Worm (Caenorhabditis elegans) whole organism, L1 larva: ENCODE measurements around the gene Y17G7B.23.

ENCODE experiments used
- C04F5.9 ChIP-seq: sonication (generic microtip); optimal IDR thresholded peaks from 2 replicates; lab custom pipeline; 2016; ENCODE audit warnings: missing genetic modification characterization, missing compliant biosample characterization
- C16A3.4 ChIP-seq: fragments of 150-350 bp; optimal IDR thresholded peaks from 2 replicates; lab custom pipeline; 2014; ENCODE audit warnings: missing biosample characterization, missing genetic modification characterization
- C34B4.2 ChIP-seq: sonication (generic microtip); optimal IDR thresholded peaks from 2 replicates; lab custom pipeline; 2017; ENCODE audit warnings: mild to moderate bottlenecking, missing genetic modification characterization, missing compliant biosample characterization
- F16B12.6 ChIP-seq: fragments of 150-350 bp; optimal IDR thresholded peaks from 2 replicates; lab custom pipeline; 2014; ENCODE audit warnings: missing biosample characterization, missing genetic modification characterization
- Y116A8C.19 ChIP-seq: sonication (generic microtip); optimal IDR thresholded peaks from 2 replicates; lab custom pipeline; 2016; ENCODE audit warnings: missing compliant biosample characterization, missing genetic modification characterization, borderline replicate concordance
- alr-1 ChIP-seq: fragments of 200-800 bp; sonication (Bioruptor generic); optimal IDR thresholded peaks from 2 replicates; lab custom pipeline; 2018; ENCODE audit warnings: borderline replicate concordance, mild to moderate bottlenecking, missing genetic modification characterization, missing compliant biosample characterization
- ama-1 ChIP-seq: fragments of 150-350 bp; optimal IDR thresholded peaks from 2 replicates; lab custom pipeline; 2014
- ceh-63 ChIP-seq: fragments of 200-800 bp; sonication (Bioruptor generic); optimal IDR thresholded peaks from 2 replicates; lab custom pipeline; 2018; ENCODE audit warnings: mild to moderate bottlenecking, missing genetic modification characterization, missing compliant biosample characterization
- ceh-88 ChIP-seq: fragments of 200-800 bp; sonication (Bioruptor generic); IDR thresholded peaks from 2 replicates; pipeline ENCODE4 v1.3.6; 2022; ENCODE audit warnings: missing genetic modification characterization, missing compliant biosample characterization
- dpl-1 ChIP-seq, 3 experiments: fragments of 150-350 bp in 2 of 3; sonication (generic microtip) in 1 of 3; optimal IDR thresholded peaks; 2 replicates each; lab custom pipeline; 2014 to 2017; ENCODE audit warnings: missing biosample characterization in 3 of 3, missing genetic modification characterization in 3 of 3, missing genetic modification reagents in 3 of 3
- dsc-1 ChIP-seq: sonication (generic microtip); optimal IDR thresholded peaks from 2 replicates; lab custom pipeline; 2016; ENCODE audit warnings: mild to moderate bottlenecking, missing genetic modification characterization, missing compliant biosample characterization
- efl-1 ChIP-seq, 4 experiments: fragments of 150-350 bp; optimal IDR thresholded peaks in 3 of 4; peaks in 1 of 4; 1 replicate in 1 of 4; 2 replicates in 3 of 4; lab custom pipeline; 2014; ENCODE audit warnings: missing biosample characterization in 2 of 4, missing genetic modification characterization in 2 of 4, missing genetic modification reagents in 2 of 4
- fkh-10 ChIP-seq: sonication (generic microtip); optimal IDR thresholded peaks from 2 replicates; lab custom pipeline; 2017; ENCODE audit warnings: missing biosample characterization, missing genetic modification reagents, missing genetic modification characterization
- grh-1 ChIP-seq: fragments of 200-800 bp; sonication (Bioruptor generic); IDR thresholded peaks from 2 replicates; pipeline ENCODE4 v1.3.6; 2022; ENCODE audit warnings: missing genetic modification reagents, missing genetic modification characterization, missing compliant biosample characterization
- hlh-17 ChIP-seq: fragments of 200-800 bp; sonication (Bioruptor generic); optimal IDR thresholded peaks from 2 replicates; lab custom pipeline; 2018; ENCODE audit warnings: missing genetic modification characterization, mild to moderate bottlenecking, missing compliant biosample characterization, moderate library complexity, borderline replicate concordance
- hlh-4 ChIP-seq: sonication (generic microtip); optimal IDR thresholded peaks from 2 replicates; lab custom pipeline; 2016; ENCODE audit warnings: mild to moderate bottlenecking, missing genetic modification characterization, missing compliant biosample characterization
- hpl-2 ChIP-seq: fragments of 150-350 bp; optimal IDR thresholded peaks from 2 replicates; lab custom pipeline; 2014; ENCODE audit warnings: missing biosample characterization, missing genetic modification reagents, missing genetic modification characterization
- isw-1 ChIP-seq: fragments of 200-800 bp; sonication (Bioruptor generic); IDR thresholded peaks from 2 replicates; pipeline ENCODE4 v1.3.6; 2022; ENCODE audit warnings: missing genetic modification characterization, missing compliant biosample characterization
- lin-13 ChIP-seq: fragments of 150-350 bp; optimal IDR thresholded peaks from 2 replicates; lab custom pipeline; 2014; ENCODE audit warnings: missing biosample characterization, missing genetic modification reagents, missing genetic modification characterization
- lin-14 ChIP-seq: fragments of 200-800 bp; sonication (Bioruptor generic); optimal IDR thresholded peaks from 2 replicates; lab custom pipeline; 2018; ENCODE audit warnings: mild to moderate bottlenecking, missing genetic modification characterization, moderate library complexity, missing compliant biosample characterization
- lin-15B ChIP-seq: fragments of 150-350 bp; sonication (generic microtip); optimal IDR thresholded peaks from 3 replicates; lab custom pipeline; 2014; ENCODE audit warnings: missing biosample characterization, missing genetic modification characterization
- lin-35 ChIP-seq, 2 experiments: fragments of 150-350 bp; optimal IDR thresholded peaks; 2 replicates each; lab custom pipeline; 2014; ENCODE audit warnings: missing biosample characterization in 2 of 2, missing genetic modification characterization in 2 of 2, missing genetic modification reagents in 2 of 2
- lin-39 ChIP-seq: fragments of 150-350 bp; optimal IDR thresholded peaks from 2 replicates; lab custom pipeline; 2014; ENCODE audit warnings: missing biosample characterization, missing genetic modification reagents, missing genetic modification characterization
- lsy-2 ChIP-seq, 2 experiments: fragments of 150-350 bp; optimal IDR thresholded peaks; 2 replicates each; lab custom pipeline; 2014; ENCODE audit warnings: missing biosample characterization in 2 of 2, missing genetic modification characterization in 2 of 2
- mab-9 ChIP-seq: fragments of 200-800 bp; sonication (Bioruptor generic); IDR thresholded peaks from 2 replicates; pipeline ENCODE4 v1.3.6; 2022; ENCODE audit warnings: missing genetic modification reagents, missing genetic modification characterization, missing compliant biosample characterization
- mef-2 ChIP-seq: fragments of 150-350 bp; optimal IDR thresholded peaks from 2 replicates; lab custom pipeline; 2014; ENCODE audit warnings: missing biosample characterization, missing genetic modification characterization
- mep-1 ChIP-seq: fragments of 150-350 bp; optimal IDR thresholded peaks from 2 replicates; lab custom pipeline; 2014; ENCODE audit warnings: missing biosample characterization, missing genetic modification characterization
- nhr-11 ChIP-seq: fragments of 150-350 bp; optimal IDR thresholded peaks from 2 replicates; lab custom pipeline; 2014; ENCODE audit warnings: missing biosample characterization, missing genetic modification characterization
- nhr-19 ChIP-seq: fragments of 200-800 bp; sonication (Bioruptor generic); conservative IDR thresholded peaks from 2 replicates; pipeline ENCODE4 v1.3.6; 2022; ENCODE audit warnings: missing genetic modification characterization, missing compliant biosample characterization
- nhr-237 ChIP-seq: fragments of 150-350 bp; optimal IDR thresholded peaks from 2 replicates; lab custom pipeline; 2014; ENCODE audit warnings: missing biosample characterization, missing genetic modification characterization
- nhr-47 ChIP-seq: sonication (generic microtip); optimal IDR thresholded peaks from 2 replicates; lab custom pipeline; 2016; ENCODE audit warnings: mild to moderate bottlenecking, missing genetic modification characterization, moderate library complexity, missing compliant biosample characterization
- nhr-71 ChIP-seq: sonication (generic microtip); optimal IDR thresholded peaks from 2 replicates; lab custom pipeline; 2016; ENCODE audit warnings: mild to moderate bottlenecking, missing genetic modification characterization, moderate library complexity, missing compliant biosample characterization
- nhr-77 ChIP-seq: fragments of 150-350 bp; optimal IDR thresholded peaks from 2 replicates; lab custom pipeline; 2014; ENCODE audit warnings: missing biosample characterization, missing genetic modification characterization
- pag-3 ChIP-seq: sonication (generic microtip); optimal IDR thresholded peaks from 2 replicates; lab custom pipeline; 2017; ENCODE audit warnings: missing genetic modification characterization, mild to moderate bottlenecking, missing compliant biosample characterization, antibody characterized with exemption, borderline replicate concordance; ENCODE audit not compliant: insufficient read depth
- pax-3 ChIP-seq: fragments of 200-800 bp; sonication (Bioruptor generic); optimal IDR thresholded peaks from 2 replicates; lab custom pipeline; 2018; ENCODE audit warnings: mild to moderate bottlenecking, missing genetic modification characterization, moderate library complexity, missing compliant biosample characterization
- pqm-1 ChIP-seq: sonication (generic microtip); optimal IDR thresholded peaks from 3 replicates; lab custom pipeline; 2017; ENCODE audit warnings: missing biosample characterization, missing genetic modification characterization
- rnt-1 ChIP-seq: sonication (generic microtip); optimal IDR thresholded peaks from 2 replicates; lab custom pipeline; 2016; ENCODE audit warnings: mild to moderate bottlenecking, missing genetic modification characterization, moderate library complexity, missing compliant biosample characterization
- snpc-4 ChIP-seq: fragments of 150-350 bp; optimal IDR thresholded peaks from 2 replicates; lab custom pipeline; 2014; ENCODE audit warnings: missing biosample characterization, missing genetic modification characterization
- snu-23 ChIP-seq: sonication (generic microtip); optimal IDR thresholded peaks from 2 replicates; lab custom pipeline; 2016; ENCODE audit warnings: missing genetic modification characterization, missing compliant biosample characterization
- sox-4 ChIP-seq: sonication (generic microtip); optimal IDR thresholded peaks from 2 replicates; lab custom pipeline; 2016; ENCODE audit warnings: missing genetic modification characterization, missing compliant biosample characterization
- sptf-1 ChIP-seq: fragments of 150-350 bp; optimal IDR thresholded peaks from 2 replicates; lab custom pipeline; 2014; ENCODE audit warnings: missing biosample characterization, missing genetic modification characterization
- swsn-7 ChIP-seq: sonication (generic microtip); optimal IDR thresholded peaks from 2 replicates; lab custom pipeline; 2016; ENCODE audit warnings: missing genetic modification characterization, missing compliant biosample characterization
- tbx-2 ChIP-seq: sonication (generic microtip); optimal IDR thresholded peaks from 2 replicates; lab custom pipeline; 2016; ENCODE audit warnings: missing genetic modification characterization, missing compliant biosample characterization
- unc-130 ChIP-seq: fragments of 150-350 bp; optimal IDR thresholded peaks from 2 replicates; lab custom pipeline; 2017; ENCODE audit warnings: missing biosample characterization, missing genetic modification characterization, inconsistent platforms
- unc-30 ChIP-seq: sonication (generic microtip); optimal IDR thresholded peaks from 2 replicates; lab custom pipeline; 2017; ENCODE audit warnings: missing biosample characterization, missing genetic modification characterization
- unc-62 ChIP-seq: fragments of 150-350 bp; optimal IDR thresholded peaks from 2 replicates; lab custom pipeline; 2014; ENCODE audit warnings: missing biosample characterization, missing genetic modification reagents, missing genetic modification characterization
- unc-86 ChIP-seq: sonication (generic microtip); optimal IDR thresholded peaks from 2 replicates; lab custom pipeline; 2016; ENCODE audit warnings: missing genetic modification characterization, missing compliant biosample characterization
- unc-98 ChIP-seq: fragments of 200-800 bp; sonication (Bioruptor generic); IDR thresholded peaks from 2 replicates; pipeline ENCODE4 v1.3.6; 2022; ENCODE audit warnings: missing genetic modification characterization, missing compliant biosample characterization
- vab-15 ChIP-seq: sonication (generic microtip); optimal IDR thresholded peaks from 2 replicates; lab custom pipeline; 2017; ENCODE audit warnings: missing genotype, mild to moderate bottlenecking, missing genetic modification characterization, missing compliant biosample characterization
- xbp-1 ChIP-seq: sonication (generic microtip); optimal IDR thresholded peaks from 2 replicates; lab custom pipeline; 2016; ENCODE audit warnings: missing genetic modification characterization, missing compliant biosample characterization
- zip-4 ChIP-seq: fragments of 200-800 bp; sonication (Bioruptor generic); optimal IDR thresholded peaks from 2 replicates; lab custom pipeline; 2018; ENCODE audit warnings: mild to moderate bottlenecking, missing genetic modification characterization, moderate library complexity, missing compliant biosample characterization
- ztf-11 ChIP-seq, 2 experiments: sonication (generic microtip); optimal IDR thresholded peaks; 2 replicates each; lab custom pipeline; 2016 to 2017; ENCODE audit warnings: missing genetic modification characterization in 2 of 2, missing biosample characterization in 1 of 2, missing compliant biosample characterization in 1 of 2
- ztf-4 ChIP-seq: fragments of 150-350 bp; optimal IDR thresholded peaks from 2 replicates; lab custom pipeline; 2014; ENCODE audit warnings: missing biosample characterization, missing genetic modification characterization

The Y17G7B.23 gene

ce11 chrII:12040167-12040566, 41.2 kb downstream of the Y17G7B.23 start (continued):
- TF ChIP-seq sox-4 (no peak), grh-1 (GFP tag; lab: Robert Waterston, UW) (no peak), nhr-11 (tag; lab: Kevin White, UChicago) (no peak), hpl-2 (GFP tag; lab: Kevin White, UChicago) (no peak), zip-4 (GFP tag; lab: Kevin White, UChicago) (no peak), pax-3 (tag; lab: Kevin White, UChicago) (no peak), sptf-1 (tag; lab: Kevin White, UChicago) (no peak), mep-1 (peak; percentile 71), C16A3.4 (peak; percentile 27), xbp-1 (tag; lab: Kevin White, UChicago) (peak; percentile 13), pag-3 (tag; lab: Kevin White, UChicago) (no peak), mab-9 (GFP tag; lab: Robert Waterston, UW) (no peak), ztf-11 (tag; optimal IDR thresholded peaks at IDR 0.05; lab: Kevin White, UChicago) (no peak), efl-1 (optimal IDR thresholded peaks at IDR 0.05; lab: Kevin White, UChicago) (peak; percentile 43 to 56), efl-1 (GFP tag; optimal IDR thresholded peaks at IDR 0.05 in 1 of 2; lab: Kevin White, UChicago) (peak; percentile 10 to 13), pqm-1 (no peak), nhr-237 (tag; lab: Kevin White, UChicago) (no peak), lsy-2 (tag; optimal IDR thresholded peaks at IDR 0.05; lab: Kevin White, UChicago) (peak; percentile 37 to 52), Y116A8C.19 (no peak), hlh-17 (GFP tag; lab: Kevin White, UChicago) (no peak), snu-23 (GFP tag; lab: Kevin White, UChicago) (peak; percentile 80), lin-13 (GFP tag; lab: Kevin White, UChicago) (no peak), isw-1 (GFP tag; lab: Robert Waterston, UW) (no peak), fkh-10 (GFP tag; lab: Kevin White, UChicago) (no peak), vab-15 (tag; lab: Kevin White, UChicago) (no peak), tbx-2 (tag; lab: Kevin White, UChicago) (peak; percentile 40), nhr-19 (GFP tag; lab: Robert Waterston, UW) (peak; percentile 43; the same call in 1 of the 2 replicates), unc-62 (GFP tag; lab: Kevin White, UChicago) (no peak), dsc-1 (tag; lab: Kevin White, UChicago) (peak; percentile 14), nhr-71 (tag; lab: Kevin White, UChicago) (peak; percentile 67), rnt-1 (tag; lab: Kevin White, UChicago) (no peak), ama-1 (lab: Kevin White, UChicago) (no peak), unc-130 (tag; lab: Kevin White, UChicago) (peak; percentile 28), C04F5.9 (tag; lab: Kevin White, UChicago) (no peak), mef-2 (tag; lab: Kevin White, UChicago) (no peak), nhr-77 (peak; percentile 20), F16B12.6 (peak; percentile 36), lin-15B (tag; lab: Kevin White, UChicago) (no peak), unc-30 (tag; lab: Kevin White, UChicago) (no peak), lin-35 (GFP tag; optimal IDR thresholded peaks at IDR 0.05; lab: Kevin White, UChicago) (peak; percentile 56 to 68), snpc-4 (tag; lab: Kevin White, UChicago) (peak; percentile 1), nhr-47 (tag; lab: Kevin White, UChicago) (peak; percentile 61), ztf-4 (tag; lab: Kevin White, UChicago) (no peak), alr-1 (tag; lab: Kevin White, UChicago) (no peak), hlh-4 (no peak), swsn-7 (tag; lab: Kevin White, UChicago) (peak; percentile 48), C34B4.2 (tag; lab: Kevin White, UChicago) (no peak), ceh-63 (GFP tag; lab: Kevin White, UChicago) (no peak), ceh-88 (no peak), lin-39 (tag; lab: Kevin White, UChicago) (no peak), unc-98 (GFP tag; lab: Robert Waterston, UW) (no peak), dpl-1 (GFP tag; optimal IDR thresholded peaks at IDR 0.05; lab: Kevin White, UChicago) (peak in 2 of 3 experiments; percentile 21 to 27), unc-86 (no peak), lin-14 (GFP tag; lab: Kevin White, UChicago) (no peak)
